Fruit fly (Drosophila melanogaster) whole organism, prepupa: ENCODE data around the gene Cyp4ac3.

ENCODE experiments used
- Blimp-1 ChIP-seq: fragments of 200-800 bp; sonication (Bioruptor generic); optimal IDR thresholded peaks from 3 replicates; lab custom pipeline; 2017; ENCODE audit warnings: missing biosample characterization, missing genetic modification characterization, mild to moderate bottlenecking, moderate library complexity, missing genetic modification reagents
- CG16779 ChIP-seq: fragments of 200-800 bp; sonication (Bioruptor generic); optimal IDR thresholded peaks from 3 replicates; lab custom pipeline; 2017; ENCODE audit warnings: missing biosample characterization, mild to moderate bottlenecking, missing genetic modification characterization
- OdsH ChIP-seq: fragments of 200-800 bp; sonication (Bioruptor generic); optimal IDR thresholded peaks from 3 replicates; lab custom pipeline; 2016; ENCODE audit warnings: missing biosample characterization, missing genetic modification characterization
- svp ChIP-seq: fragments of 200-800 bp; sonication (Bioruptor generic); peaks from one replicate; lab custom pipeline; 2016; ENCODE audit warnings: missing biosample characterization, missing genetic modification characterization

DNA sequence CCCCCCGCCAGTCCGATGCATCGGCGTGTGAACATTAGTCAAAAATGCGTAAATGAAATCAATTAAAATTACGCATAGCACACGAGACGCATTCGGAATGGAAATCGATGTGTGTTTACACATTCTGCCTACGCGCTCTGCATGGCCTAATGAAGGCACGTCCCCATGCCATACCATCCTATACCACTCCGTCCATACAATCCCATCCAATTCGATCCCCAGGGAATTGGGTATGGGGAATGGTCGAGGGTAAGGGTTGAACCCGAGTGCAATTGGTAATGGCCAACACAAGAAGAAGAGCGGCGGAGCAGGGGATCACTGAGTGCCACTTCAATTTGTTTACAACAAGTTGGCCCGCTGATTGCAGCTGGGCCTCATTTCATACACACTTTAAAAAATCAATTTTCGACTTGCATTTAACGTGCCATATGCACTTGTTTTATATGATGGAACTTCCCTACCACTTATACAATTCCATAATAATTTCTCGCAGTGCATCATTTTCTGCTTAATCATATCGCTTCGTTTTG lies 22.9 kb upstream of the Cyp4ac3 start:
- TF ChIP-seq CG16779 (tag; lab: Kevin White, UChicago) (no peak), OdsH (GFP tag; lab: Kevin White, UChicago) (peak; percentile 31), Blimp-1 (GFP tag; lab: Kevin White, UChicago) (no peak), svp (GFP tag; lab: Kevin White, UChicago) (peak; percentile 69)
